Fruit fly (Drosophila melanogaster): Measurements from ENCODE around the gene CG15517.
"Not testable (repeated sequence)": the region's sequence is repeated elsewhere in the genome, so short reads cannot be mapped to it uniquely, and the experiment has no call there.

The CG15517 gene

DNA sequence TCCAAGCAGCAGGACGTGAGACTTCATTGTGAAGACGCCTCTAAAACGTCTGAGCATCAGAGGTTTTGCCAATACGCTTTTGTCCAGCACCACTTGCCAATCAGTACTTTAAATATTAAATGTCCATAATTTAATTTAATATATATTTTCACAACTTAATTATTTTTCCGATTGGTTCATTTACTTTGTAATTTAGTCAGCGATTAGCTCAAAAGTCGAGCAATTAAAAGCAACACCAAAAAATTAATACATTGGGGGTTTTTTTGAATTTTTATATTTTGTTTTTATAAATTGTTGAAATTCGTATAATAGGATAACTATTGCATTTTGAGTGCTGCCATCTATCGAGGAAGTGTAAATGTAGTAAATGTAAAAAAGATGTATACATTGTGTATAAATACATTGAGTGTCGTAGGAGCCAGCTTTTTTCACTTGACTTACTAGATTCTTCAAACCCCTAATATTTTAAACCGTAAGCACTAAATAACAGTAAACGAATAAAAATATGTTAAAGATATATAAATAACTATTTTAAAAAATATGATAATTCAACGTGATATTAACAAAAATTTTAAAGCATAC lies at the start of gene CG15517:
TSS of gene CG15517 (minus strand) at position 51 of the 582 bp plus-strand sequence.
- no peak for TF ChIP-seq psq (optimal IDR thresholded peaks at IDR 0.05)
- TF ChIP-seq pan (optimal IDR thresholded peaks at IDR 0.05) = no peak
- no peak for TF ChIP-seq Dll (optimal IDR thresholded peaks at IDR 0.05)

DNA sequence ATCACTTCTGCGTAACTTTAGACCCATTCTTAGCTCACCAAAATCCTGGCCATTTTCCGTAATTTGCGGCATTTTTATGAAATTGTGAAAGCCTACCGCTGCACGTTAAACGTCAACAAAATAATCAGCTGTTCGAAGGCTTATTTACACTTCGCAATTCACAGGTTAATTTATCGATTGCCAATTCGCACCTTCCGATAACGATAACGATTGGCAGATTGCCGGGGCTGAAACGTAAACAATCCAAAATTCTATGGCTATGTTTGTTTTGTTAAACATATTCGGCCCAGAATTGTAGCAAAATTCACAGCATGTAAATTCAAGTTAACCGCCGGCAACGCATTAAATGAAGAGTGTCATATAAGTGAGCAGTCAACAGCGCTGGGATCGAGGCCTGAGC lies 32.1 kb upstream of the CG15517 start, which contains the start of the genes eIF2Balpha and Vps13B:
TSS of gene eIF2Balpha (minus strand) at position 133 of the 400 bp plus-strand sequence.
TSS of gene Vps13B (plus strand) at position 223 of the 400 bp plus-strand sequence.
- TF ChIP-seq EcR (GFP tag; optimal IDR thresholded peaks at IDR 0.05) (no peak), usp (GFP tag; optimal IDR thresholded peaks at IDR 0.05) (no peak), pan (optimal IDR thresholded peaks at IDR 0.05) (no peak), Dll (optimal IDR thresholded peaks at IDR 0.05) (no peak), CG8478 (optimal IDR thresholded peaks at IDR 0.05) (no peak), psq (optimal IDR thresholded peaks at IDR 0.05) (no peak)

DNA sequence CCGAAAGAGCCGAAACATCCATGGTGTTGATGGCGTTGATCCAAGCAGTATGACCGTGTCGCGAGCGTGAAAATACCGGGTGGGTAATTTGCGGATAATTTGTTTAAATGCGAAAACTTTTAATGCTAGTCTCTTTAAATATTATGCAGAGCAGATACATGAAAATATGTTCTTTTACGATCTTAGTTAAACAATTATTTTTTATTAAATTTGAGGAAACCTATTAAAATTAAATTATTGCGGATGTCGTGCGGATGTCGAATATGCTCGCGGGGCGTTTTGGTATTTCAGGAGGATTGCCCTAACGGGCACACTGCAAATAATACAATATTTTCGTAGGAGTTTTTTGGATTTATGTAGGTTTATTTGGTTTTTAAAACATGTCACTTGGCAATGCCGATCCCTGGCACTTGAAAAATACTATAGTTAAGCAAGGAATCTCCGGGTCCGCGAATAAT lies 29.4 kb upstream of the CG15517 start, which contains the start of the genes Cog7, CG42557 and CG42558:
TSS of gene Cog7 (minus strand) at position 51 of the 458 bp plus-strand sequence.
TSS of gene CG42557 (plus strand) at position 281 of the 458 bp plus-strand sequence.
TSS of gene CG42558 (plus strand) at position 281 of the 458 bp plus-strand sequence.
- TF ChIP-seq EcR (GFP tag; optimal IDR thresholded peaks at IDR 0.05) (no peak), Dll (optimal IDR thresholded peaks at IDR 0.05) (no peak), usp (GFP tag; optimal IDR thresholded peaks at IDR 0.05) (no peak), CG8478 (optimal IDR thresholded peaks at IDR 0.05) (no peak), pan (optimal IDR thresholded peaks at IDR 0.05) (no peak), psq (optimal IDR thresholded peaks at IDR 0.05) (no peak)

DNA sequence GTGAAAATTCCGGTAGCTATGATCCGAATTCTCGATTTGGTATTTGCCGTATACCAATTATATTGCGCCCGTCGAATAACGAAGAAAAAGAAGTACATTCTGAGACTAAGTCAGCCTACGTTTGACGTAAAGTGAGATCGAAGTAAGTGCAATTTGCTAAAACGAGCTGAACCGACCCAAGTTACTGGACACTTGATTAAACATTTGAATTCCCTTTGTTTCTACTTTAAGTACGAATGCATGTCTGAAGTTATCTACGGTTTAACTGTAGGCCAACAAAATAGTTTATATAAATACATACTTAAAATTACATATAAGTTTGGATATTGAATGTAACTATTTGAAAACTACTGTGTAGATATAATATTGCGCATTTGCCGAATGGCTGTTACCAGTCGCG lies 26.7 kb upstream of the CG15517 start, which contains the start of gene alpha-Man-Ic:
TSS of gene alpha-Man-Ic (minus strand) at position 101 of the 400 bp plus-strand sequence.
- TF ChIP-seq pan (optimal IDR thresholded peaks at IDR 0.05) (no peak), usp (GFP tag; optimal IDR thresholded peaks at IDR 0.05) (no peak), EcR (GFP tag; optimal IDR thresholded peaks at IDR 0.05) (no peak), CG8478 (optimal IDR thresholded peaks at IDR 0.05) (no peak), Dll (optimal IDR thresholded peaks at IDR 0.05) (no peak), psq (optimal IDR thresholded peaks at IDR 0.05) (no peak)

DNA sequence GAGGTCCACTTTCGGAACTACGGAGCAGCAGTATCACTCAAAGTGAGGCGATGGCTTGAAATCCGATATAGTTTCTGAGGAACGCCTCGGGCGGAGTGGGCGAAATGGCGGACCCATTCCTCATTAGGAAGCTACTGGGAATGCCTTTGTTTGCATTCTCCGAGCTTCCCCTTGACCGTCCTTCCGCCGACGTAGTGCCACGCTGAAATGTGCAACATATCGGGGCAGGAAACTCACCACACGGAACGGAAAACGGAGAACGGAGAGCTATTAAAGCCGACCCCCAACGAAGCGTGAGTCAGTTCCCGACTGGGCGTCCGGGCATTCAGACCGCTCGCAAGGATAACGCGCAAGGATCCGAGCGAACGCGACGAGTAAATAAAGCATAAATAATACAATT lies 23.3 kb upstream of the CG15517 start, which contains the start of gene CG15522:
TSS of gene CG15522 (plus strand) at position 301 of the 400 bp plus-strand sequence.
- TF ChIP-seq pan (optimal IDR thresholded peaks at IDR 0.05) (no peak), usp (GFP tag; optimal IDR thresholded peaks at IDR 0.05) (no peak), CG8478 (optimal IDR thresholded peaks at IDR 0.05) (no peak), psq (optimal IDR thresholded peaks at IDR 0.05) (no peak), EcR (GFP tag; optimal IDR thresholded peaks at IDR 0.05) (no peak), Dll (optimal IDR thresholded peaks at IDR 0.05) (no peak)

DNA sequence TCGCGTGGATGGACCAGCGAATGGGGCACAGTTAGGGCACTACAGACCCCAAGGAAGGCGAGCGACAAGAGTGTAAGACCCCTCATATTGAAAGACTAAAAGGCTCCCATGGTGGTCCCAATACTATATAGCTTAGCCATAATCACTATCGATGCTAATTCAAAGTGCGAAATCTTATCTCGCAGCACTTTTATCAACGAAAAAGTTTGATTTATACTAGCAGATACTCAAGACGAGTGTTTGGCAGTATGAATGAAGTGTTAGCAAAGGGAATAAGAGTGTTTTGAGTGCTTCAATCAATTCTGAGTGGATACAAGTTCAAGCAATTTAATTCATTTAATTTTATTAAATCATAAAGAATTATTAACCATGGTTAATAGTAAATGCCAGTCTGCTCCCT lies 22.5 kb upstream of the CG15517 start, which contains the start of gene Jon99Ci:
TSS of gene Jon99Ci (minus strand) at position 101 of the 400 bp plus-strand sequence.
- no peak for TF ChIP-seq Dll (optimal IDR thresholded peaks at IDR 0.05)
- no peak for TF ChIP-seq EcR (GFP tag; optimal IDR thresholded peaks at IDR 0.05)
- TF ChIP-seq psq (optimal IDR thresholded peaks at IDR 0.05) = no peak

DNA sequence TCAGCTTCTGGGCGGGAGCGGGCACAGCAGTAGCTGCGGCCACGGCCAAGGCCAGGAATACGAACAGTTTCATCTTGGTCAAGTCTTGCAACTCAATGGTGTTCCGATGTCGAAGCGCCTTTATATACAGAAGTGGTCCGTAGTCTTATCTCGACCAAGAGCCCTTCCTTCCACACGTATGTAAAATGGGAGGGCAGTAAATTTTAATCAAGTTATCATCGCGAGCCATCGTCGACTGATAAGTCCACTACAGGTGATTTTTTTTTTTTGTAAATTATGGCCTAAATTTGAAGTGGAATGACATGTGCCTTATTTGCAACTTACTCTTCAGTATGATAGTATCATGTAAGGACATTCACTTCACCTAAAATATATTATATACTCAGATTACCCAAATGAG lies 20.9 kb upstream of the CG15517 start, which contains the start of gene Jon99Cii:
TSS of gene Jon99Cii (minus strand) at position 101 of the 400 bp plus-strand sequence.
- TF ChIP-seq psq, CG8478, Dll (optimal IDR thresholded peaks at IDR 0.05): not testable (repeated sequence)

DNA sequence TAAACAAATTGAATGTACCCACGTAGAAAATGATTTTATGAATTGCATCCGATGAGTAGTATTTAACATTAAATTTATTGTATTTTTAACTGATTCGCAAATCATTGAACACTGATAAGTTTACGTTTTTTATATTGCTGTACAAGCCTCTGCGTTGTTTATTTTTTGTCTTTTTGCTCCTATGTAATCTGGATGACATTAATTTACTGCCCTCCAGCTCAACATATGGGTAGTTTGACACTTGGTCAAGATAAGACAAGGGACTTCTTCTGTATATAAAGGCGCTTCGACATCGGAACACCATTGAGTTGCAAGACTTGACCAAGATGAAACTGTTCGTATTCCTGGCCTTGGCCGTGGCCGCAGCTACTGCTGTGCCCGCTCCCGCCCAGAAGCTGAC lies 18.3 kb upstream of the CG15517 start, which contains the start of gene Jon99Ciii:
TSS of gene Jon99Ciii (plus strand) at position 301 of the 400 bp plus-strand sequence.
- not testable (repeated sequence) for TF ChIP-seq usp (GFP tag; optimal IDR thresholded peaks at IDR 0.05); Dll (optimal IDR thresholded peaks at IDR 0.05); CG8478 (optimal IDR thresholded peaks at IDR 0.05)

DNA sequence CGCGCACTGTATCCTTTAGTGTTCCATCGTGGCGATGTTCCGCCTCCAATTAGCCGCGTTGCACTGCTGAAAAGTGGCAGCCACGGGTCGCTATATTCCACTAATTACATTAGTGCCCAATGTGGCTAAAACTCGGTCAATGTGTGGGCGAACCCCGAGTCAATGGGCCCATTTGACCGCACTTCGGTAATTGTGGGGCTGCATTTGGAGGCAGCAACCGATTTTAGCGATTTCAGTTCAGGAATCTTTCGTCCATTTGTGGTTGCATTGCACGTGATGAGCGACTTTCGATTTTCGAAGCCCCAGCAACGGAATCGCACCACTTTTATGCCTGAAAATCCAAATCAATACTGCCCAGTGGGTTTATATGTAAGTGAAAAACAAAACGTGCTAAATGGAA lies 16.6 kb upstream of the CG15517 start, which contains the start of gene trp:
TSS of gene trp (minus strand) at position 101 of the 400 bp plus-strand sequence.
- TF ChIP-seq CG8478 (optimal IDR thresholded peaks at IDR 0.05) = no peak
- TF ChIP-seq pan (optimal IDR thresholded peaks at IDR 0.05) = no peak
- no peak for TF ChIP-seq Dll (optimal IDR thresholded peaks at IDR 0.05)
- no peak for TF ChIP-seq EcR (GFP tag; optimal IDR thresholded peaks at IDR 0.05)
- TF ChIP-seq psq (optimal IDR thresholded peaks at IDR 0.05) = no peak
- no peak for TF ChIP-seq usp (GFP tag; optimal IDR thresholded peaks at IDR 0.05)

DNA sequence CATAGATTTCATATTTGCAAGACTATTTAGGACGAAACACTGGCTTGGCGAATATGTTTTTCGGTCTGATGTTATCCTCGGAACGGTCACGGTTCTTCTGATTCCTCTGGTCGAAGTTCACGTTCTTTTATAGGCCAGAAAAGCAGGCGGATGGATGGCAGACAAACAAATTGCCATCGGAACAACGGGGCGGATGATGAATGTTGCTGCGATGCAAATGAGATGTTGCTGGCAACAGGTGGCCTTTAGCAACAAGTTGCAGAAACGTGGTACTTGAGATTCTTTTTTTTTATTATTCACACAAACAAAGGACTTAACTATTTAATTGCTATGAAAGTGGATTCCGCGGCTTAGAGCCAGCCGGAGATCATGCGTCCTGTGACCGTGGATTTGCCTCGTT lies 10.6 kb upstream of the CG15517 start, which contains the start of gene Capa:
TSS of gene Capa (minus strand) at position 101 of the 400 bp plus-strand sequence.
- TF ChIP-seq EcR (GFP tag; optimal IDR thresholded peaks at IDR 0.05) (no peak), usp (GFP tag; optimal IDR thresholded peaks at IDR 0.05) (no peak), Dll (optimal IDR thresholded peaks at IDR 0.05) (no peak), pan (optimal IDR thresholded peaks at IDR 0.05) (no peak), psq (optimal IDR thresholded peaks at IDR 0.05) (no peak), CG8478 (optimal IDR thresholded peaks at IDR 0.05) (no peak)

DNA sequence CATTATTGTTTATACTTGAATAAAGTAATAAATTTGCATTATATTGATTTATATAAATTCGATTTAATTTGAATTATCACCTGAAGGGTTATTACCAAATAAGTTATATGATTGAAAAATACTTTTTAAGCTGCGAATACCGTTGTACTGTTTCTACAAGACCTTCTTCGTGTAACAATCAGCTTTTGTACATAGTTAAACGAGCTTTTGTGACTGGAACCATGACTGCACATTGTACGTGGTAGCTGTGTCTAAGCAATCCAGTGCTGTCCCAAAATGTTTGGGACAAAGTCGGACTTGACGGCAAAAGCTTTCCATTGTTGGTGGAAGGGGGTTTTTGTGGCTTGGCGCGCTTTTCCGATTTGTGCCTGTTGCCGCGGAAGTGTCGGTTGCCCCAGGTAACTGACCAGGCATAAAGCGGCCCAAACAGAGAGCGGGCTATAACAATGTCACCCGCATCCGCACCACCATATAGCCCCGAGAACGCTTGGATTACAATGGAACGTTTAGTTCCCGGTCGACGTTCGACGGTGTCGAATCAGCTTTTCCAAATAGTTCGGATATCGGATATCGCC lies 4.1 kb upstream of the CG15517 start, which contains the start of gene CG31036:
TSS of gene CG31036 (plus strand) at position 507 of the 575 bp plus-strand sequence.
- TF ChIP-seq Dll (optimal IDR thresholded peaks at IDR 0.05) (no peak), pan (optimal IDR thresholded peaks at IDR 0.05) (no peak), CG8478 (optimal IDR thresholded peaks at IDR 0.05) (no peak), psq (optimal IDR thresholded peaks at IDR 0.05) (no peak), EcR (GFP tag; optimal IDR thresholded peaks at IDR 0.05) (no peak), usp (GFP tag; optimal IDR thresholded peaks at IDR 0.05) (no peak)

DNA sequence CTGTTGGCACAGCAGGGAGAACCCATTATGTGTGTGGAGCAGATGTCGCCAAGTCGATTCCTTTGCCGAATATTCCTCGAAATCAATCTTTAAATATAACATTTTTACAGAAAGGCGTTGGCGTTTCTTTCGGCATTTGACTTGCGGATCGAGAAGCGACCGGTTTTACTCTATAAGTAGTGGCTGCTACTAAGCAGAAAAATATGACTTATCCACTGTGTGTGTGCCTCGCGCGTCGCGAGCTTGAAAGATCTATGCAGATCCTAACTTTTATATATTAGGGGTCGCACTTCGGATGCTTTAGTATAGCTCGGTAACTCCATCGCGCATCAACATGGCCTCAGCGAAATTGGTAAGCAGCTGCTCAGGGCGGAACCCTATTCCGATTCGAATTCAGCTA lies 1.5 kb upstream of the CG15517 start, which contains the start of gene CG15515:
TSS of gene CG15515 (plus strand) at position 301 of the 400 bp plus-strand sequence.
- TF ChIP-seq usp (GFP tag; optimal IDR thresholded peaks at IDR 0.05) = no peak
